Fruit fly (Drosophila melanogaster): Measurements from ENCODE around the gene CycT.

The CycT gene

DNA sequence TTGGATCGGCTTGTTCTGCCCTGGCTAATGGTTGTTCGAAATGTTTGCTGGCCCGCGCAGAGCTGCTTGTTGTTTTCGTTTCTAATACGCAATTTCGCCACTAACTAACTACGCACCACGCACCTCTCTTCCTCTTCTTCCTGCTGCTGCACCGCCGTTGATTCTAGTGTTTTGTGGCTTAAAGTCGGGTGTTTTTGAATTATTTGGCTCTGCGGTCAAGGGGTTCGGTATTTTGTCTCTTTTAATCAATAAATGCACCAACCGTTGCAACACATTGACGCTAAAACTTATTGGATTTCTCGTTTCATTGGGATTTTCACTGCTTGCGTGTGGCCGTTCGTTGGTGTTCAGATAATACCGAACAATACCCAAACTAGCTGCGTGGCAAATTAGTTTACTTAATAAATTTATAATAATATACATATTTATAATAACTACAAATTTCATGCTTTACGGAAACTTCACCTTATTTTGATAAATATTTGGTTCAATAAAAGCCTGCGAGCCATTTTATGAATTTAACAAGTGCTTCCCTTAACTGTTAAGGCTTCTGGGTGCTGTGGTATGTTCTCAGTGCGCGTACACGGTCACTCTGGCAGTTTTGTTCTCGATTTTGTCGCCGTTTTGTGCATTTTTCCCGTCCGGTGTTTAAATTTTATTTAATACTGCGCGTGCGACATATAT lies 27.9 kb downstream of the CycT start, which contains the start of the genes Edc3 and Nedd4 (continued):
- TF ChIP-seq CG12219 (GFP tag; optimal IDR thresholded peaks at IDR 0.05) (no peak), CG12155 (GFP tag; optimal IDR thresholded peaks at IDR 0.05) (no peak), Jarid2 (GFP tag; optimal IDR thresholded peaks at IDR 0.05) (no peak), nerfin-2 (GFP tag; IDR thresholded peaks at IDR 0.05; ENCODE audit: partially characterized antibody) (no peak), gem (tag; optimal IDR thresholded peaks at IDR 0.05) (no peak), CG8281 (tag; optimal IDR thresholded peaks at IDR 0.05) (no peak), ken (GFP tag; IDR thresholded peaks at IDR 0.05) (no peak), Pdp1 (GFP tag; optimal IDR thresholded peaks at IDR 0.05) (no peak), cato (GFP tag; optimal IDR thresholded peaks at IDR 0.05; ENCODE audit: borderline replicate concordance) (no peak), CG6689 (GFP tag; IDR thresholded peaks at IDR 0.05) (no peak), CG17912 (GFP tag; optimal IDR thresholded peaks at IDR 0.05) (no peak), lab (GFP tag; optimal IDR thresholded peaks at IDR 0.05) (no peak), CG10543 (GFP tag; optimal IDR thresholded peaks at IDR 0.05) (peak; percentile 39), unc-4 (GFP tag; IDR thresholded peaks at IDR 0.05; ENCODE audit: partially characterized antibody) (no peak), CG15073 (GFP tag; optimal IDR thresholded peaks at IDR 0.05) (no peak), NC2β (GFP tag; optimal IDR thresholded peaks at IDR 0.05) (no peak), CG16863 (GFP tag; optimal IDR thresholded peaks at IDR 0.05) (no peak), Dad (GFP tag; optimal IDR thresholded peaks at IDR 0.05) (no peak), hbn (GFP tag; IDR thresholded peaks at IDR 0.05; ENCODE audit: partially characterized antibody) (no peak), Stat92E (GFP tag; optimal IDR thresholded peaks at IDR 0.05) (no peak), Opbp (GFP tag; IDR thresholded peaks at IDR 0.05; ENCODE audit: partially characterized antibody) (no peak), CG12299 (tag; optimal IDR thresholded peaks at IDR 0.05) (peak; percentile 23), CG14860 (GFP tag; IDR thresholded peaks at IDR 0.05; ENCODE audit: partially characterized antibody) (no peak), Max (GFP tag; optimal IDR thresholded peaks at IDR 0.05) (no peak), crol (GFP tag; IDR thresholded peaks at IDR 0.05) (no peak), CG7357 (GFP tag; IDR thresholded peaks at IDR 0.05) (no peak), CHES-1-like (GFP tag; optimal IDR thresholded peaks at IDR 0.05) (no peak), Med (GFP tag) (no peak), CG4707 (GFP tag; optimal IDR thresholded peaks at IDR 0.05) (no peak), phol (tag; optimal IDR thresholded peaks at IDR 0.05) (peak; percentile 50), CG8359 (GFP tag; optimal IDR thresholded peaks at IDR 0.05; ENCODE audit: borderline replicate concordance) (no peak), B-H1 (GFP tag; IDR thresholded peaks at IDR 0.05) (no peak), Sry-β (GFP tag; optimal IDR thresholded peaks at IDR 0.05) (peak; percentile 16), tx (GFP tag; optimal IDR thresholded peaks at IDR 0.05) (no peak), exex (tag; optimal IDR thresholded peaks at IDR 0.05) (no peak), CG11504 (tag; optimal IDR thresholded peaks at IDR 0.05) (no peak), Gsc (GFP tag; IDR thresholded peaks at IDR 0.05) (no peak), amos (GFP tag; IDR thresholded peaks at IDR 0.05; ENCODE audit: partially characterized antibody) (peak; percentile 27; the same call in 1 of the 2 replicates), CG18599 (GFP tag; optimal IDR thresholded peaks at IDR 0.05) (peak; percentile 26), CG4404 (GFP tag; IDR thresholded peaks at IDR 0.05) (no peak), slp2 (GFP tag; optimal IDR thresholded peaks at IDR 0.05) (no peak), tup (GFP tag; optimal IDR thresholded peaks at IDR 0.05) (no peak), stc (GFP tag; IDR thresholded peaks at IDR 0.05) (no peak), Ada2b (GFP tag; IDR thresholded peaks at IDR 0.05) (no peak), H15 (GFP tag; IDR thresholded peaks at IDR 0.05) (no peak), lola (GFP tag; optimal IDR thresholded peaks at IDR 0.05) (no peak), ssp (GFP tag; IDR thresholded peaks at IDR 0.05) (no peak)
